Fruit fly (Drosophila melanogaster): ENCODE data around the gene vih.
A peak's percentile ranks its signal among the peaks of the same experiment; 100 is the strongest.

The vih gene

dm6 chr3L:12526433-12527113, 22.5 kb downstream of the vih start, which contains the start of gene eIF2beta:
Gene eIF2beta (minus strand): TSS chr3L:12526731.
- TF ChIP-seq ovo (GFP tag; optimal IDR thresholded peaks at IDR 0.05) (no peak), Mnt (GFP tag; optimal IDR thresholded peaks at IDR 0.05) (peak; percentile 98), Crg-1 (GFP tag; optimal IDR thresholded peaks at IDR 0.05) (no peak), CG14711 (tag; optimal IDR thresholded peaks at IDR 0.05) (peak; percentile 20), Clk (GFP tag; optimal IDR thresholded peaks at IDR 0.05) (no peak), CG5204 (GFP tag; optimal IDR thresholded peaks at IDR 0.05) (no peak), CG33017 (tag; optimal IDR thresholded peaks at IDR 0.05) (no peak), tj (GFP tag; optimal IDR thresholded peaks at IDR 0.05) (peak; percentile 44), toe (GFP tag; optimal IDR thresholded peaks at IDR 0.05) (no peak), pad (GFP tag; optimal IDR thresholded peaks at IDR 0.05) (peak; percentile 15), CG7045 (GFP tag; optimal IDR thresholded peaks at IDR 0.05) (no peak), Hr96 (GFP tag; optimal IDR thresholded peaks at IDR 0.05) (no peak), bab1 (GFP tag; optimal IDR thresholded peaks at IDR 0.05) (peak; percentile 55), CG12768 (GFP tag; optimal IDR thresholded peaks at IDR 0.05) (no peak), cic (GFP tag; optimal IDR thresholded peaks at IDR 0.05) (peak; percentile 8), cnc (optimal IDR thresholded peaks at IDR 0.05) (no peak), CG1620 (GFP tag; optimal IDR thresholded peaks at IDR 0.05) (peak; percentile 2), kay (GFP tag; ENCODE audit: borderline replicate concordance) (no peak), CG7101 (tag; optimal IDR thresholded peaks at IDR 0.05) (no peak), CG11617 (GFP tag; optimal IDR thresholded peaks at IDR 0.05) (peak; percentile 28)

- TF ChIP-seq cic (GFP tag; optimal IDR thresholded peaks at IDR 0.05) (no peak), CG12768 (GFP tag; optimal IDR thresholded peaks at IDR 0.05) (no peak), Mnt (GFP tag; optimal IDR thresholded peaks at IDR 0.05) (peak; percentile 50), ovo (GFP tag; optimal IDR thresholded peaks at IDR 0.05) (peak; percentile 41), pad (GFP tag; optimal IDR thresholded peaks at IDR 0.05) (no peak), CG14711 (tag; optimal IDR thresholded peaks at IDR 0.05) (peak; percentile 3), CG7101 (tag; optimal IDR thresholded peaks at IDR 0.05) (peak; percentile 50), cnc (optimal IDR thresholded peaks at IDR 0.05) (no peak), CG5204 (GFP tag; optimal IDR thresholded peaks at IDR 0.05) (no peak), CG11617 (GFP tag; optimal IDR thresholded peaks at IDR 0.05) (peak; percentile 21), Crg-1 (GFP tag; optimal IDR thresholded peaks at IDR 0.05) (no peak), CG33017 (tag; optimal IDR thresholded peaks at IDR 0.05) (peak; percentile 66), Clk (GFP tag; optimal IDR thresholded peaks at IDR 0.05) (peak; percentile 19), Hr96 (GFP tag; optimal IDR thresholded peaks at IDR 0.05) (no peak), toe (GFP tag; optimal IDR thresholded peaks at IDR 0.05) (no peak), tj (GFP tag; optimal IDR thresholded peaks at IDR 0.05) (peak; percentile 15), bab1 (GFP tag; optimal IDR thresholded peaks at IDR 0.05) (no peak), CG1620 (GFP tag; optimal IDR thresholded peaks at IDR 0.05) (no peak), CG7045 (GFP tag; optimal IDR thresholded peaks at IDR 0.05) (peak; percentile 36), kay (GFP tag; ENCODE audit: borderline replicate concordance) (no peak)
Observed at dm6 chr3L:12529431-12530007, 25.4 kb downstream of the vih start.

dm6 chr3L:12530044-12530443, 26.0 kb downstream of the vih start, which contains the start of gene nst:
Gene nst (minus strand): TSS chr3L:12530171.
- TF ChIP-seq bab1 (GFP tag; optimal IDR thresholded peaks at IDR 0.05), result peak; percentile 21
- peak; percentile 22 for TF ChIP-seq tj (GFP tag; optimal IDR thresholded peaks at IDR 0.05)
- TF ChIP-seq toe (GFP tag; optimal IDR thresholded peaks at IDR 0.05), result no peak

DNA sequence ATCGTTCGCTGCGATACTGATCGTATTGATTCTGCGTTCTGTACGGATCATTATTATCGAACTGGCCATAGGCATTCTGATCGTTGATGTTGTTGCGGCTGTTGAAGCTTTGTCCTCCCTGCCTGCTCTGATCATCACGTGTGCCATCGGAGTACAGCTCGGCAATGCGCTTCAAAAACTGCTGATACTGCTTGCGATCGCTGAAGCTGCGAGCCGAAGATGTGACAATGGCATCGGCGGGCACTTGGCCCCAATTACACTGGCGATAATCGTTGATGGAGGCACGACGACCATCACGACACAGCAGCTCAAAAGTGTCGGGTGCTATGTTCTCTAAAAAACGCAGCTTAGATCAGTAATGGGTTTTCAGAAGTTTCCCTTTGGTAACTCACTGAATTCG, 28.1 kb downstream of the vih start:
- TF ChIP-seq Crg-1 (GFP tag; optimal IDR thresholded peaks at IDR 0.05) (no peak), tj (GFP tag; optimal IDR thresholded peaks at IDR 0.05) (no peak)

dm6 chr3L:12533392-12534070, 29.4 kb downstream of the vih start, which contains the start of the genes Tsf2 and CG34242:
Gene Tsf2 (minus strand): TSS chr3L:12533724.
Gene CG34242 (plus strand): TSS chr3L:12533996.
- TF ChIP-seq CG7101 (tag; optimal IDR thresholded peaks at IDR 0.05), result peak; percentile 87
- TF ChIP-seq cic (GFP tag; optimal IDR thresholded peaks at IDR 0.05), result no peak
- TF ChIP-seq Hr96 (GFP tag; optimal IDR thresholded peaks at IDR 0.05), result no peak
- TF ChIP-seq bab1 (GFP tag; optimal IDR thresholded peaks at IDR 0.05), result peak; percentile 64
- no peak for TF ChIP-seq CG11617 (GFP tag; optimal IDR thresholded peaks at IDR 0.05)
- TF ChIP-seq CG7045 (GFP tag; optimal IDR thresholded peaks at IDR 0.05), result no peak
- TF ChIP-seq CG5204 (GFP tag; optimal IDR thresholded peaks at IDR 0.05), result no peak
- no peak for TF ChIP-seq Mnt (GFP tag; optimal IDR thresholded peaks at IDR 0.05)
- no peak for TF ChIP-seq CG1620 (GFP tag; optimal IDR thresholded peaks at IDR 0.05)
- peak; percentile 35 for TF ChIP-seq tj (GFP tag; optimal IDR thresholded peaks at IDR 0.05)
- TF ChIP-seq CG33017 (tag; optimal IDR thresholded peaks at IDR 0.05), result peak; percentile 75
- peak; percentile 91 for TF ChIP-seq CG14711 (tag; optimal IDR thresholded peaks at IDR 0.05)
- no peak for TF ChIP-seq cnc (optimal IDR thresholded peaks at IDR 0.05)
- peak; percentile 61 for TF ChIP-seq CG12768 (GFP tag; optimal IDR thresholded peaks at IDR 0.05)
- no peak for TF ChIP-seq Clk (GFP tag; optimal IDR thresholded peaks at IDR 0.05)
- TF ChIP-seq pad (GFP tag; optimal IDR thresholded peaks at IDR 0.05), result peak; percentile 55
- no peak for TF ChIP-seq ovo (GFP tag; optimal IDR thresholded peaks at IDR 0.05)
- TF ChIP-seq kay (GFP tag; ENCODE audit: borderline replicate concordance), result no peak
- TF ChIP-seq toe (GFP tag; optimal IDR thresholded peaks at IDR 0.05), result no peak
- TF ChIP-seq Crg-1 (GFP tag; optimal IDR thresholded peaks at IDR 0.05), result no peak
